Worm (Caenorhabditis elegans): ENCODE results near the gene Y38H6C.13.
A peak's percentile ranks its signal among the peaks of the same experiment; 100 is the strongest.

Gene Y38H6C.13

ce11 chrV:20525816-20526459 lies 1.7 kb upstream of the Y38H6C.13 start, which contains the start of the genes srh-166 and Y38H6C.24 (continued):
- TF ChIP-seq Y48G9A.11 (GFP tag; IDR thresholded peaks at IDR 0.05) (no peak), F44E2.7 (GFP tag; IDR thresholded peaks at IDR 0.05) (no peak), nhr-25 (tag; optimal IDR thresholded peaks at IDR 0.05; ENCODE audit: borderline replicate concordance, insufficient read depth) (no peak), pqm-1 (tag; optimal IDR thresholded peaks at IDR 0.05) (peak; percentile 81), set-16 (GFP tag; IDR thresholded peaks at IDR 0.05) (no peak)

- TF ChIP-seq zip-2 (tag; optimal IDR thresholded peaks at IDR 0.05) (no peak), egl-27 (tag; optimal IDR thresholded peaks at IDR 0.05) (no peak), ceh-62 (tag; optimal IDR thresholded peaks at IDR 0.05) (no peak), lin-39 (tag; optimal IDR thresholded peaks at IDR 0.05) (no peak), spr-1 (tag; optimal IDR thresholded peaks at IDR 0.05) (no peak)
Measured at ce11 chrV:20534072-20534471, 6.5 kb downstream of the Y38H6C.13 start, which contains the start of gene famh-161. TSS of gene famh-161 (minus strand) at chrV:20534172.

ce11 chrV:20536208-20536607 lies 8.6 kb downstream of the Y38H6C.13 start, which contains the start of gene Y38H6C.15:
TSS of gene Y38H6C.15 (minus strand) at chrV:20536308.
- TF ChIP-seq ama-1 (optimal IDR thresholded peaks at IDR 0.05) (no peak), dmd-6 (GFP tag; IDR thresholded peaks at IDR 0.05) (no peak), zip-11 (GFP tag; IDR thresholded peaks at IDR 0.05) (no peak), php-3 (GFP tag; IDR thresholded peaks at IDR 0.05) (no peak), nhr-76 (tag; optimal IDR thresholded peaks at IDR 0.05) (no peak), ceh-44 (GFP tag; IDR thresholded peaks at IDR 0.05) (no peak), zfp-2 (tag; optimal IDR thresholded peaks at IDR 0.05) (no peak), ztf-7 (tag; optimal IDR thresholded peaks at IDR 0.05) (no peak), unc-39 (tag; optimal IDR thresholded peaks at IDR 0.05) (no peak), aly-2 (tag; optimal IDR thresholded peaks at IDR 0.05) (no peak)

ce11 chrV:20539055-20539454 lies 11.5 kb downstream of the Y38H6C.13 start, which contains the start of gene Y38H6C.16:
TSS of gene Y38H6C.16 (minus strand) at chrV:20539347.
- TF ChIP-seq unc-130 (GFP tag; optimal IDR thresholded peaks at IDR 0.05) (no peak), ztf-7 (tag; optimal IDR thresholded peaks at IDR 0.05) (no peak), ceh-62 (tag; optimal IDR thresholded peaks at IDR 0.05) (no peak), R02D3.7 (tag; optimal IDR thresholded peaks at IDR 0.05) (no peak)

ce11 chrV:20544092-20544491 lies 16.5 kb downstream of the Y38H6C.13 start, which contains the start of gene slc-36.3:
TSS of gene slc-36.3 (minus strand) at chrV:20544192.
- TF ChIP-seq F26F4.8 (GFP tag; conservative IDR thresholded peaks at IDR 0.05) (no peak), pqm-1 (tag; optimal IDR thresholded peaks at IDR 0.05) (no peak), T20F7.1 (GFP tag; optimal IDR thresholded peaks at IDR 0.05) (no peak), mes-2 (tag; optimal IDR thresholded peaks at IDR 0.05; ENCODE audit: poor library complexity, severe bottlenecking) (no peak), daf-19 (GFP tag; conservative IDR thresholded peaks at IDR 0.05) (no peak), dmd-8 (GFP tag; IDR thresholded peaks at IDR 0.05) (no peak), ceh-28 (tag; optimal IDR thresholded peaks at IDR 0.05) (no peak), zfp-3 (GFP tag; conservative IDR thresholded peaks at IDR 0.05) (no peak), ZK337.2 (GFP tag; IDR thresholded peaks at IDR 0.05) (no peak)

- TF ChIP-seq nhr-77 (tag; optimal IDR thresholded peaks at IDR 0.05) (peak; percentile 23), Y48G9A.11 (GFP tag; IDR thresholded peaks at IDR 0.05) (no peak), pqm-1 (tag; optimal IDR thresholded peaks at IDR 0.05) (no peak), spr-3 (GFP tag; optimal IDR thresholded peaks at IDR 0.05) (no peak), F26F4.8 (GFP tag; conservative IDR thresholded peaks at IDR 0.05) (no peak), nhr-28 (tag; optimal IDR thresholded peaks at IDR 0.05) (peak; percentile 56), daf-16 (GFP tag; optimal IDR thresholded peaks at IDR 0.05) (no peak), daf-16 (tag; optimal IDR thresholded peaks at IDR 0.05) (peak; percentile 84), F37D6.2 (tag; optimal IDR thresholded peaks at IDR 0.05) (no peak), zag-1 (tag; optimal IDR thresholded peaks at IDR 0.05) (no peak)
Measured at ce11 chrV:20544610-20545009, 17.0 kb downstream of the Y38H6C.13 start.

All from whole organism, L4 larva.